Fruit fly (Drosophila melanogaster) whole organism, embryonic: Measurements from ENCODE around the gene Cyp1.
A peak's percentile ranks its signal among the peaks of the same experiment; 100 is the strongest.

Source experiments
- C15 ChIP-seq: fragments of 200-800 bp; sonication (Bioruptor generic); IDR thresholded peaks from 3 replicates; pipeline ENCODE4 v1.3.6; 2022; ENCODE audit warnings: missing biosample characterization, missing genetic modification characterization
- CG11093 ChIP-seq: fragments of 200-800 bp; sonication (Bioruptor generic); IDR thresholded peaks from 3 replicates; pipeline ENCODE4 v1.3.6; 2022; ENCODE audit warnings: missing biosample characterization, missing genetic modification characterization
- CG12744 ChIP-seq: fragments of 200-800 bp; sonication (Bioruptor generic); optimal IDR thresholded peaks from 2 replicates; lab custom pipeline; 2016; ENCODE audit warnings: missing biosample characterization, missing genetic modification characterization
- CG12769 ChIP-seq: fragments of 200-800 bp; sonication (Bioruptor generic); optimal IDR thresholded peaks from 2 replicates; lab custom pipeline; 2019; ENCODE audit warnings: missing biosample characterization, mild to moderate bottlenecking, missing genetic modification characterization, moderate library complexity
- CG13296 ChIP-seq: fragments of 200-800 bp; sonication (Bioruptor generic); optimal IDR thresholded peaks from 3 replicates; lab custom pipeline; 2018; ENCODE audit warnings: missing biosample characterization, mild to moderate bottlenecking, missing genetic modification characterization
- CG15269 ChIP-seq: fragments of 200-800 bp; sonication (Bioruptor generic); optimal IDR thresholded peaks from 2 replicates; lab custom pipeline; 2018; ENCODE audit warnings: missing biosample characterization, mild to moderate bottlenecking, missing genetic modification characterization, moderate library complexity
- CG1529 ChIP-seq: fragments of 200-800 bp; sonication (Bioruptor generic); optimal IDR thresholded peaks from 3 replicates; lab custom pipeline; 2018; ENCODE audit warnings: missing biosample characterization, missing genetic modification characterization
- CG17186 ChIP-seq: fragments of 200-800 bp; sonication (Bioruptor generic); optimal IDR thresholded peaks from 3 replicates; lab custom pipeline; 2017; ENCODE audit warnings: missing biosample characterization, missing genetic modification reagents, missing genetic modification characterization
- CG2678 ChIP-seq: fragments of 200-800 bp; sonication (Bioruptor generic); optimal IDR thresholded peaks from 3 replicates; lab custom pipeline; 2019; ENCODE audit warnings: missing biosample characterization, mild to moderate bottlenecking, missing genetic modification characterization, moderate library complexity
- CG2875 ChIP-seq: fragments of 200-800 bp; sonication (Bioruptor generic); optimal IDR thresholded peaks from 2 replicates; lab custom pipeline; 2017; ENCODE audit warnings: missing biosample characterization, mild to moderate bottlenecking, missing genetic modification characterization, missing genetic modification reagents
- CG33213 ChIP-seq: fragments of 200-800 bp; sonication (Bioruptor generic); optimal IDR thresholded peaks from 3 replicates; lab custom pipeline; 2016; ENCODE audit warnings: missing biosample characterization, missing genetic modification characterization
- CG3847 ChIP-seq: fragments of 200-800 bp; sonication (Bioruptor generic); IDR thresholded peaks from 2 replicates; pipeline ENCODE4 v1.3.6; 2022; ENCODE audit warnings: missing biosample characterization, missing genetic modification characterization
- CG43689 ChIP-seq: fragments of 200-800 bp; sonication (Bioruptor generic); IDR thresholded peaks from 2 replicates; pipeline ENCODE4 v1.3.6; 2022; ENCODE audit warnings: missing biosample characterization, missing genetic modification characterization
- CG6689 ChIP-seq: fragments of 200-800 bp; sonication (Bioruptor generic); IDR thresholded peaks from 2 replicates; pipeline ENCODE4 v1.3.6; 2022; ENCODE audit warnings: missing biosample characterization, missing genetic modification characterization
- CG6765 ChIP-seq: fragments of 200-800 bp; sonication (Bioruptor generic); optimal IDR thresholded peaks from 3 replicates; lab custom pipeline; 2017; ENCODE audit warnings: missing biosample characterization, mild to moderate bottlenecking, missing genetic modification characterization
- CG6854 ChIP-seq: fragments of 200-800 bp; sonication (Bioruptor generic); optimal IDR thresholded peaks from 3 replicates; lab custom pipeline; 2017; ENCODE audit warnings: missing biosample characterization, mild to moderate bottlenecking, missing genetic modification characterization
- CG7357 ChIP-seq: fragments of 200-800 bp; sonication (Bioruptor generic); IDR thresholded peaks from 3 replicates; pipeline ENCODE4 v1.3.6; 2022; ENCODE audit warnings: missing biosample characterization, missing genetic modification characterization
- CHES-1-like ChIP-seq: fragments of 200-800 bp; sonication (Bioruptor generic); optimal IDR thresholded peaks from 2 replicates; lab custom pipeline; 2016; ENCODE audit warnings: missing biosample characterization, missing genetic modification characterization
- Deaf1 ChIP-seq: fragments of 200-800 bp; optimal IDR thresholded peaks from 3 replicates; lab custom pipeline; 2019; ENCODE audit warnings: missing biosample characterization, mild to moderate bottlenecking, missing genetic modification characterization, moderate library complexity
- Doc2 ChIP-seq: fragments of 200-800 bp; sonication (Bioruptor generic); IDR thresholded peaks from 2 replicates; pipeline ENCODE4 v1.3.6; 2022; ENCODE audit warnings: missing biosample characterization, missing genetic modification characterization
- E2f2 ChIP-seq: fragments of 200-800 bp; sonication (Bioruptor generic); IDR thresholded peaks from 2 replicates; pipeline ENCODE4 v1.3.6; 2022; ENCODE audit warnings: missing biosample characterization, missing genetic modification characterization
- Hr3 ChIP-seq: fragments of 200-800 bp; sonication (Bioruptor generic); optimal IDR thresholded peaks from 3 replicates; lab custom pipeline; 2016; ENCODE audit warnings: missing biosample characterization, missing genetic modification characterization
- Neu2 ChIP-seq: fragments of 200-800 bp; sonication (Bioruptor generic); optimal IDR thresholded peaks from 3 replicates; lab custom pipeline; 2016; ENCODE audit warnings: missing biosample characterization, missing genetic modification characterization, borderline replicate concordance
- Ptx1 ChIP-seq: fragments of 200-800 bp; sonication (Bioruptor generic); IDR thresholded peaks from 2 replicates; pipeline ENCODE4 v1.3.6; 2022; ENCODE audit warnings: missing biosample characterization, missing genetic modification characterization
- Side ChIP-seq: fragments of 200-800 bp; sonication (Bioruptor generic); optimal IDR thresholded peaks from 2 replicates; lab custom pipeline; 2016; ENCODE audit warnings: missing biosample characterization, missing genetic modification characterization
- Trl ChIP-seq, 3 experiments: fragments of >200 bp in 2 of 3; fragments of 200-800 bp in 1 of 3; sonication (Bioruptor generic) in 1 of 3; optimal IDR thresholded peaks; 2 replicates in 1 of 3; 3 replicates in 2 of 3; lab custom pipeline; 2016 to 2017; ENCODE audit warnings: missing biosample characterization in 1 of 3, missing genetic modification characterization in 1 of 3
- bbx ChIP-seq: fragments of 200-800 bp; sonication (Bioruptor generic); IDR thresholded peaks from 2 replicates; pipeline ENCODE4 v1.3.6; 2022; ENCODE audit warnings: missing biosample characterization, missing genetic modification characterization; ENCODE audit not compliant: partially characterized antibody
- corto ChIP-seq: fragments of 200-800 bp; sonication (Bioruptor generic); optimal IDR thresholded peaks from 2 replicates; lab custom pipeline; 2016; ENCODE audit warnings: missing biosample characterization, mild to moderate bottlenecking, missing genetic modification characterization, moderate library complexity
- eve ChIP-seq, 2 experiments: fragments of >200 bp; optimal IDR thresholded peaks; 2 replicates each; lab custom pipeline; 2017; ENCODE audit warnings: missing biosample characterization in 2 of 2, missing genetic modification characterization in 2 of 2
- fd64A ChIP-seq: fragments of 200-800 bp; sonication (Bioruptor generic); optimal IDR thresholded peaks from 3 replicates; lab custom pipeline; 2018; ENCODE audit warnings: missing biosample characterization, mild to moderate bottlenecking, missing genetic modification characterization
- fru ChIP-seq: fragments of >200 bp; optimal IDR thresholded peaks from 2 replicates; lab custom pipeline; 2017
- ftz-f1 ChIP-seq: fragments of 200-800 bp; sonication (Bioruptor generic); optimal IDR thresholded peaks from 2 replicates; lab custom pipeline; 2016; ENCODE audit warnings: missing biosample characterization, missing genetic modification characterization
- gro ChIP-seq: fragments of 200-800 bp; sonication (Bioruptor generic); optimal IDR thresholded peaks from 2 replicates; lab custom pipeline; 2016; ENCODE audit warnings: missing biosample characterization, missing genetic modification characterization
- h ChIP-seq: fragments of >200 bp; optimal IDR thresholded peaks from 2 replicates; lab custom pipeline; 2017
- hkb ChIP-seq, 2 experiments: fragments of 200-800 bp in 1 of 2; fragments of >200 bp in 1 of 2; sonication (Bioruptor generic) in 1 of 2; IDR thresholded peaks in 1 of 2; optimal IDR thresholded peaks in 1 of 2; 2 replicates each; pipeline versions ENCODE4 v1.3.6 to Lab custom; 2017 to 2022; ENCODE audit warnings: missing biosample characterization in 1 of 2, missing genetic modification characterization in 1 of 2
- jigr1 ChIP-seq: fragments of 200-800 bp; sonication (Bioruptor generic); IDR thresholded peaks from 3 replicates; pipeline ENCODE4 v1.3.6; 2022; ENCODE audit warnings: missing biosample characterization, missing genetic modification characterization
- knrl ChIP-seq: fragments of 200-800 bp; sonication (Bioruptor generic); IDR thresholded peaks from 3 replicates; pipeline ENCODE4 v1.3.6; 2022; ENCODE audit warnings: missing biosample characterization, missing genetic modification characterization; ENCODE audit not compliant: partially characterized antibody
- oc ChIP-seq: fragments of 200-800 bp; sonication (Bioruptor generic); optimal IDR thresholded peaks from 2 replicates; lab custom pipeline; 2018; ENCODE audit warnings: missing biosample characterization, mild to moderate bottlenecking, missing genetic modification characterization, moderate library complexity
- onecut ChIP-seq: fragments of 200-800 bp; sonication (Bioruptor generic); IDR thresholded peaks from 2 replicates; pipeline ENCODE4 v1.3.6; 2022; ENCODE audit warnings: missing biosample characterization, missing genetic modification characterization
- pfk ChIP-seq: fragments of 200-800 bp; sonication (Bioruptor generic); optimal IDR thresholded peaks from 2 replicates; lab custom pipeline; 2018; ENCODE audit warnings: missing biosample characterization, mild to moderate bottlenecking, missing genetic modification characterization, moderate library complexity
- pho ChIP-seq: fragments of 200-800 bp; sonication (Bioruptor generic); optimal IDR thresholded peaks from 2 replicates; lab custom pipeline; 2016; ENCODE audit warnings: missing biosample characterization, missing genetic modification characterization
- psq ChIP-seq: fragments of 200-800 bp; sonication (Bioruptor generic); optimal IDR thresholded peaks from 2 replicates; lab custom pipeline; 2017; ENCODE audit warnings: missing biosample characterization, missing genetic modification characterization
- ranshi ChIP-seq: fragments of 200-800 bp; sonication (Bioruptor generic); IDR thresholded peaks from 2 replicates; pipeline ENCODE4 v1.3.6; 2022; ENCODE audit warnings: missing biosample characterization, missing genetic modification characterization
- row ChIP-seq: fragments of 200-800 bp; sonication (Bioruptor generic); IDR thresholded peaks from 3 replicates; pipeline ENCODE4 v1.3.6; 2022; ENCODE audit warnings: missing biosample characterization, missing genetic modification characterization
- salm ChIP-seq: fragments of 200-800 bp; sonication (Bioruptor generic); optimal IDR thresholded peaks from 2 replicates; lab custom pipeline; 2018; ENCODE audit warnings: missing biosample characterization, mild to moderate bottlenecking, missing genetic modification characterization
- so ChIP-seq: fragments of 200-800 bp; sonication (Bioruptor generic); IDR thresholded peaks from 3 replicates; pipeline ENCODE4 v1.3.6; 2022; ENCODE audit warnings: missing biosample characterization, missing genetic modification characterization
- unc-4 ChIP-seq: fragments of 200-800 bp; sonication (Bioruptor generic); IDR thresholded peaks from 2 replicates; pipeline ENCODE4 v1.3.6; 2022; ENCODE audit warnings: missing biosample characterization, missing genetic modification characterization; ENCODE audit not compliant: partially characterized antibody
- vfl ChIP-seq: fragments of 200-800 bp; sonication (Bioruptor generic); optimal IDR thresholded peaks from 2 replicates; lab custom pipeline; 2016; ENCODE audit warnings: missing biosample characterization, missing genetic modification characterization
- z ChIP-seq: fragments of 200-800 bp; sonication (Bioruptor generic); IDR thresholded peaks from 3 replicates; pipeline ENCODE4 v1.3.6; 2022; ENCODE audit warnings: missing biosample characterization, missing genetic modification characterization
- zen2 ChIP-seq: fragments of 200-800 bp; sonication (Bioruptor generic); IDR thresholded peaks from 3 replicates; pipeline ENCODE4 v1.3.6; 2022; ENCODE audit warnings: missing biosample characterization, missing genetic modification characterization; ENCODE audit not compliant: partially characterized antibody

Gene Cyp1

DNA sequence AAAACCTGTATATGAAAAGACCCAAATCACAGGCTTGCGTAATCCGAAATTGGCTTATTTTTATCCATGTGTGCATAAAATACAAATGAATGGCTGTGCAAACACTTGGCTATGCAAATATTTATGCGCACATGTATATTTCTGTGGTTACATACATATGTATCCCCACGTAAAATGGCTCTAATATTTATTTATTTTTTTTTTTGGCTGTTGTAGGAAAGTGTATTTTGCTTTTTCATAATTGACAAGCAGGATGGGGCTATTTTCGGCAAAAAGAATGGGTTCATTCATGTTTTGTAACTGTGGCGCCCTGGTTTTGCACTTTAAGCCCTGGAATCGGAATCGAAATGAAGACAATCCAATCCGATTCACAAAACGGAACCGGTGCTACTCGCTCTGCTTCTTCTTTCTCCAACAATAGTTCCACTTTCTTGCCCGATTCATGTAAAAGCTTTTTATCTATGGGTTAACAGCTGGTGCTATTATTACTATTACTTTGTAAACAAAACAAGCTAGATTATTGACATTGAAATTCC is 15.0 kb upstream of the Cyp1 start (continued):
- TF ChIP-seq C15 (GFP tag; lab: Robert Waterston, UW) (peak; percentile 55; the same call in 1 of the 3 replicates), CG3847 (GFP tag; lab: Robert Waterston, UW) (peak; percentile 65), Hr3 (peak; percentile 52), fd64A (GFP tag; lab: Kevin White, UChicago) (no peak), vfl (GFP tag; lab: Kevin White, UChicago) (peak; percentile 75), salm (tag; lab: Kevin White, UChicago) (no peak), CG6689 (GFP tag; lab: Robert Waterston, UW) (peak; percentile 79), z (GFP tag; lab: Robert Waterston, UW) (0 out of 3 replicates have a peak, but pooled peaks have one; percentile 40), so (GFP tag; lab: Robert Waterston, UW) (peak; percentile 86), pho (GFP tag; lab: Kevin White, UChicago) (peak; percentile 77), zen2 (GFP tag; lab: Robert Waterston, UW) (no peak), E2f2 (GFP tag; lab: Robert Waterston, UW) (peak; percentile 58), knrl (0 out of 3 replicates have a peak, but pooled peaks have one; percentile 35), CG7357 (GFP tag; lab: Robert Waterston, UW) (peak; percentile 55; the same call in 1 of the 3 replicates), gro (GFP tag; lab: Kevin White, UChicago) (peak; percentile 77), Side (GFP tag; lab: Kevin White, UChicago) (peak; percentile 49), Trl (optimal IDR thresholded peaks at IDR 0.05; lab: Kevin White, UChicago) (no peak), Trl (GFP tag; optimal IDR thresholded peaks at IDR 0.05; lab: Kevin White, UChicago) (peak; percentile 67), CG17186 (no peak), psq (no peak), Ptx1 (GFP tag; lab: Robert Waterston, UW) (peak; percentile 75), CG11093 (GFP tag; lab: Robert Waterston, UW) (peak; percentile 24; the same call in 1 of the 3 replicates), CG33213 (peak; percentile 62), eve (GFP tag; optimal IDR thresholded peaks at IDR 0.05; lab: Kevin White, UChicago) (peak in 1 of 2 experiments; percentile 89), bbx (GFP tag; lab: Robert Waterston, UW) (no peak), oc (peak; percentile 60), CG15269 (tag; lab: Kevin White, UChicago) (peak; percentile 73), Deaf1 (no peak), CG6765 (GFP tag; lab: Kevin White, UChicago) (peak; percentile 74), CG43689 (GFP tag; lab: Robert Waterston, UW) (no peak), CHES-1-like (GFP tag; lab: Kevin White, UChicago) (peak; percentile 73), onecut (GFP tag; lab: Robert Waterston, UW) (peak; percentile 58), corto (GFP tag; lab: Kevin White, UChicago) (no peak), ranshi (GFP tag; lab: Robert Waterston, UW) (peak; percentile 62; the same call in 1 of the 2 replicates), Neu2 (GFP tag; lab: Kevin White, UChicago) (no peak), ftz-f1 (GFP tag; lab: Kevin White, UChicago) (no peak), jigr1 (GFP tag; lab: Robert Waterston, UW) (no peak; the same call in 1 of the 3 replicates), unc-4 (GFP tag; lab: Robert Waterston, UW) (no peak), CG6854 (GFP tag; lab: Kevin White, UChicago) (peak; percentile 6), CG12744 (GFP tag; lab: Kevin White, UChicago) (peak; percentile 47), row (peak; percentile 70), pfk (GFP tag; lab: Kevin White, UChicago) (peak; percentile 23), Doc2 (no peak), CG12769 (tag; lab: Kevin White, UChicago) (peak; percentile 51), hkb (optimal IDR thresholded peaks at IDR 0.05; lab: Kevin White, UChicago) (no peak), hkb (GFP tag; IDR thresholded peaks at IDR 0.05; lab: Robert Waterston, UW) (peak; percentile 88), CG1529 (GFP tag; lab: Kevin White, UChicago) (peak; percentile 31), CG2875 (GFP tag; lab: Kevin White, UChicago) (peak; percentile 59), CG13296 (peak; percentile 65), CG2678 (tag; lab: Kevin White, UChicago) (peak; percentile 74), h (lab: Kevin White, UChicago) (no peak), fru (lab: Kevin White, UChicago) (no peak)
